Worm (Caenorhabditis elegans): ENCODE measurements around the gene F40F8.4.

DNA sequence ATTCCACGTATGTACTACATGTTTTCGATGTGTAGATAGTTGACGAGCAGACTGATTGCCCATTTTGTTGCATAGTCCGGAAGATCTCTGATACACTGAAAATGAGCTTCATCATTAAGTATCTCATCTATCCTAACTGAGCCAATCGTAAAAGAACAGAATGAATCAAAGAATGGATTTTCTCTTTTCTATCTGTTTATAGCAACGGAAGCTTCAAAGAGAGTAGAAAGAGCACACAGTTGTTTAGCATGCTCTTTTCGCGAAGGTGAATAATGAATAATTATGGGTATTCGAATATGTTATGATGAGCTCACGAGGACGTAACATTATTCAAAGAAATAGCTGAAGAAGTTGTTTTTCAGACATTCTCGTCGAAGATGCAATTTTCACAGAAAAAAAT is 28.9 kb downstream of the F40F8.4 start, which contains the start of gene glb-4:
- no peak for TF ChIP-seq pros-1 (tag; optimal IDR thresholded peaks at IDR 0.05)
- no peak for TF ChIP-seq elt-2 (tag; optimal IDR thresholded peaks at IDR 0.05)
- TF ChIP-seq ceh-14 (tag; optimal IDR thresholded peaks at IDR 0.05): no peak
- no peak for TF ChIP-seq ceh-24 (tag; optimal IDR thresholded peaks at IDR 0.05)
- no peak for TF ChIP-seq nhr-232 (tag; optimal IDR thresholded peaks at IDR 0.05)
- TF ChIP-seq unc-86 (tag; optimal IDR thresholded peaks at IDR 0.05): no peak
- TF ChIP-seq pqm-1 (tag; optimal IDR thresholded peaks at IDR 0.05): no peak
- no peak for TF ChIP-seq sox-4 (tag; optimal IDR thresholded peaks at IDR 0.05)
